Worm (Caenorhabditis elegans): ENCODE measurements around the gene F07H5.10.
A peak's percentile ranks its signal among the peaks of the same experiment; 100 is the strongest.

The F07H5.10 gene

DNA sequence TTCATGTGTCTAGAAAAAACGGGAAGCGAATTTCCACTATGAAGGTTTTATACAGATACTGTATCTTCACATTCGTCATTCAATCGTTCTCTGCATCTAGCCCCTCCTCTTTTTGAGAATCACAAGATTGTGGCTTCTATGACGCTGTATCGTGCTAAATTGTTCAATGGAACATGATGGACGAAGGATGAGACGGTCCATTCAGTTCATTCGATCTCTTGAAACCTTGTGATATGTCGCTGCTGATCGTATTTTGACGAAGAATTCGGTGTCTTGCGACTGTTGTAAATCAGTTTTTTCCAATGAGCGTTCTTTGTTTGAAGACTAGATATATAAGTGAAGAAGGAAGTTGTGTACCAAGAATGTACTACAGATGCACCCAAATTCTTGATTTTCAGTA, 5.3 kb upstream of the F07H5.10 start:
- TF ChIP-seq sma-9 (GFP tag; optimal IDR thresholded peaks at IDR 0.05) (peak; percentile 81), sma-9 (tag; optimal IDR thresholded peaks at IDR 0.05) (no peak), sma-3 (GFP tag; optimal IDR thresholded peaks at IDR 0.05) (peak; percentile 84), lsy-2 (tag; optimal IDR thresholded peaks at IDR 0.05) (peak in 1 of 2 experiments; percentile 22), dmd-4 (tag; optimal IDR thresholded peaks at IDR 0.05) (no peak), nhr-77 (tag; optimal IDR thresholded peaks at IDR 0.05) (no peak), gmeb-1 (tag; optimal IDR thresholded peaks at IDR 0.05) (peak; percentile 15), nhr-25 (tag; optimal IDR thresholded peaks at IDR 0.05) (peak; percentile 89), nhr-6 (tag; optimal IDR thresholded peaks at IDR 0.05) (peak; percentile 63), egl-27 (tag; optimal IDR thresholded peaks at IDR 0.05) (peak; percentile 63), nhr-21 (tag; optimal IDR thresholded peaks at IDR 0.05) (peak; percentile 98), Y55F3AM.14 (GFP tag; optimal IDR thresholded peaks at IDR 0.05) (no peak), nhr-129 (tag; optimal IDR thresholded peaks at IDR 0.05) (peak; percentile 79), blmp-1 (tag; optimal IDR thresholded peaks at IDR 0.05; ENCODE audit: insufficient read depth) (peak; percentile 52), crh-2 (tag; optimal IDR thresholded peaks at IDR 0.05) (peak; percentile 56)

DNA sequence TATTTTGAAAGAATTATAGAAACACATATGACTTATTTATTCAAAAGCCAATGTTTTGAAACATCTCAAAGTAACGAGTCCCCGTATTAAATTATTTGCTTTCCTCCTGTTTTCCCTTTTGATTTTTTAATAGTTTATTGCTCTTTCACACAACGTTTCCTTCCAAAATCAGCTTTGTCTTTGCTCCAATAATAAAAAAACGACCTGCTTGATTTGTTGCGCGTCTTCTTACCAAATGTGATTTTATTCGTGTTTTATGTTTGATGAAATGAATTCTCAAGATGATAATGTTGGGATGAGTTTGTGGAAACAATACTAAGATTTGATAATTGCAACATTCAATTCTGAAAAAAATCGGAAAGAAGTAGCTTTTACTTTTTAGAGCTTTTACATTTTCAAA, 4.0 kb upstream of the F07H5.10 start:
- TF ChIP-seq ztf-4 (tag; optimal IDR thresholded peaks at IDR 0.05) (peak; percentile 4), unc-62 (GFP tag; optimal IDR thresholded peaks at IDR 0.05) (no peak), ama-1 (optimal IDR thresholded peaks at IDR 0.05) (peak; percentile 42), nhr-21 (tag; optimal IDR thresholded peaks at IDR 0.05) (peak; percentile 17), C34F6.9 (tag; optimal IDR thresholded peaks at IDR 0.05) (peak; percentile 3)

DNA sequence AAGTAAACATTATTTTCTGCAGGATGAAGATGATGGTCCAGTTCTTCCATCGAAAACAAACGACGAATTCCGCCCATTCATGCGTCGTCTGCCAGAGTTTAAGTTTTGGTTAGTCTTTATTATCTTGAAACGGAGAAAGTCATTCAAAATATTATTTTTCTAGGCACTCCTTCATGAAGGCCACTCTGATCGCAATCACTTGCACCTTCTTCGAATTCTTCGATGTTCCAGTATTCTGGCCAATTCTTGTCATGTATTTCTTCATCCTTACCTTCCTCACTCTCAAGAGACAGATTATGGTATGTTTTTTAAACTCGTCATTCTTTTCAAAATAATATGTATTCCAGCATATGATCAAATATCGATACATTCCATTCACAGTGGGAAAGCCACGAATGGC, 3.4 kb upstream of the F07H5.10 start:
- TF ChIP-seq mdl-1 (tag; optimal IDR thresholded peaks at IDR 0.05): no peak
- TF ChIP-seq nhr-21 (tag; optimal IDR thresholded peaks at IDR 0.05): peak; percentile 31
- no peak for TF ChIP-seq unc-39 (tag; optimal IDR thresholded peaks at IDR 0.05)
- TF ChIP-seq crh-2 (tag; optimal IDR thresholded peaks at IDR 0.05): peak; percentile 6
- peak; percentile 24 for TF ChIP-seq ama-1 (optimal IDR thresholded peaks at IDR 0.05)

DNA sequence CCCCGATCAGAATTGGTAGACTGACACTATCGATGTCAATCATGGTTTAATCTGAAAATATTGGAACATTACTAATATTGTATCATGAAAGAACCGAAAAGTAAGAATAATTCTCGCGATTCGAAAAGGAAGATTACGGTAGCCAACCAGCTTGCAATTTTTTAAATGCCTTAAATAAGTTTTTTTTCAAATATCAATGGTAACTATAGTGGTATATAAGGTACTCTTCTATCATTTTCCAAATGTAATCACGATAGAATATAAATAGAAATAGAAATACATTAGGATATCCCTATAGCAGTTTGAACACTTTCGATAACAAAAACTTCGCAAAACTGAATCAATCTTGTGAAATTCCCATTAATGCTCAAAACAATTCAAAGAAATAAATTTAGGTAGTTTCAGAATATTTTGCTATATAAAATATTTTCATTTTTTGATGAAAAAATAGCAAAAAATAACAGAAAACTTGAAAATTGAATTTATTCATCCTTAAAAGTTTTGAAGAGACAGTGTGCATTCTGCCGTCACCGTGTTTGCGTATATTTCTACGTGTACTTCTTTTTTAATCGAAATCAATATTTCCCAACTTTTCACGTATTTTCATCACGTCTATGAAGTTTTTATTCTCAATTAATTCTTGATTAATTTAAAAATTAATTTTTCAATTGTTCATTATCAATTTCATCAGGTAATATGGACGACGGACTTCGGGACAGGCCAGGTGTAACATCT, 2.5 kb upstream of the F07H5.10 start, which contains the start of the genes F46C5.9 and rer-1:
F46C5.9 (minus strand) TSS at position 51 of the 735 bp plus-strand sequence.
rer-1 (plus strand) TSS at position 692 of the 735 bp plus-strand sequence.
- TF ChIP-seq C34F6.9 (tag; optimal IDR thresholded peaks at IDR 0.05): peak; percentile 69
- TF ChIP-seq fos-1 (tag; optimal IDR thresholded peaks at IDR 0.05): peak; percentile 17
- peak; percentile 74 for TF ChIP-seq crh-2 (tag; optimal IDR thresholded peaks at IDR 0.05)
- TF ChIP-seq lsy-2 (tag; optimal IDR thresholded peaks at IDR 0.05): peak; percentile 5 to 73
- no peak for TF ChIP-seq alr-1 (tag; optimal IDR thresholded peaks at IDR 0.05)

DNA sequence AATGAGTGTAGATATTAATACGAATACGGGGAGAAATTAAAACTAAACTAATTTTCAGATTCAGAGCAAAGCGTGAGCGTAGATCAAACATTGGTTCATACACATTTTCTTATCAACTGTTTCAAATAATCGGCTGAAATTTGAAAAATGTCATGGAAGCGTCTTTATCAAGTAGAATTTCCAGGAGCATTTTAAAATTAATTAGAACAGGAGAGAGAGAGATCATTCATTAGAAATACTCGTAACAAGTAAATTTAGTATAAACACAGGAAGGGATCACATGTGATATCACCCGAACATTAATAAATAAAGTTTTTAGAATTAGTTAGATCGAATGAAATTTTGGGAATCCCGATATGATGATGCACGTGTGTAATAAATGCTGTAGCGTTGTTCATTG, 1.5 kb downstream of the F07H5.10 start, which contains the start of gene pho-13:
pho-13 (minus strand) TSS at position 101 of the 400 bp plus-strand sequence.
- TF ChIP-seq ama-1 (optimal IDR thresholded peaks at IDR 0.05) (no peak), nhr-77 (tag; optimal IDR thresholded peaks at IDR 0.05) (no peak), fos-1 (tag; optimal IDR thresholded peaks at IDR 0.05) (peak; percentile 23), sma-3 (GFP tag; optimal IDR thresholded peaks at IDR 0.05) (no peak)

DNA sequence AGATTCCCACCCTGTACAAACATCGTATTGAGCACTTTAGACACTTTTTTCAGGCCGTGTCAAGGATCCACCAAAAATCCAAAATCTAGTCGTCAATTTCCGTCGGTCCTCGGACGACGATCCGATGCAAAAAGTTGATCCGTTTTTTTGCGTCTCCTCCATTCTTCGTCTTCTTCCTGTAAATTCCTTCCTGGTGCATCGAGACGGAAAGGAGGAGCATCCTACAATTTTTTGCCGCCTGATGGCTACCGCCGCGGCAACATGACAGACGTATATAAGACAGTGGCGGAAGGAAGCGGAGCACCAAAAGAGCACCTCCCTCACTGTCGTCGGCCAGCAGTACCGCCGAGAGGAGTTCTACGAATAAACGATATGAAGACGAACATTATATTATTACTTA, 7.6 kb downstream of the F07H5.10 start, which contains the start of gene appg-2:
appg-2 (plus strand) TSS at position 301 of the 400 bp plus-strand sequence.
- no peak for TF ChIP-seq ZK546.5 (tag; optimal IDR thresholded peaks at IDR 0.05)
- no peak for TF ChIP-seq nhr-129 (tag; optimal IDR thresholded peaks at IDR 0.05)
- TF ChIP-seq crh-2 (tag; optimal IDR thresholded peaks at IDR 0.05): no peak
- no peak for TF ChIP-seq nhr-21 (tag; optimal IDR thresholded peaks at IDR 0.05)
- TF ChIP-seq blmp-1 (tag; optimal IDR thresholded peaks at IDR 0.05; ENCODE audit: insufficient read depth): no peak
- TF ChIP-seq ztf-4 (tag; optimal IDR thresholded peaks at IDR 0.05): no peak
- no peak for TF ChIP-seq ztf-11 (tag; optimal IDR thresholded peaks at IDR 0.05)
- no peak for TF ChIP-seq C34F6.9 (tag; optimal IDR thresholded peaks at IDR 0.05)
- TF ChIP-seq alr-1 (tag; optimal IDR thresholded peaks at IDR 0.05): no peak
- no peak for TF ChIP-seq nhr-6 (tag; optimal IDR thresholded peaks at IDR 0.05)
- no peak for TF ChIP-seq nhr-237 (tag; optimal IDR thresholded peaks at IDR 0.05)
- no peak for TF ChIP-seq nhr-77 (tag; optimal IDR thresholded peaks at IDR 0.05)
- no peak for TF ChIP-seq unc-39 (tag; optimal IDR thresholded peaks at IDR 0.05)
- no peak for TF ChIP-seq zag-1 (tag; optimal IDR thresholded peaks at IDR 0.05)
- TF ChIP-seq mdl-1 (tag; optimal IDR thresholded peaks at IDR 0.05): no peak
- TF ChIP-seq sma-3 (GFP tag; optimal IDR thresholded peaks at IDR 0.05): no peak
- TF ChIP-seq ama-1 (optimal IDR thresholded peaks at IDR 0.05): no peak
